Worm (Caenorhabditis elegans) whole organism, L4 larva: Measurements from ENCODE around the gene mrps-18C.

Experiments used
- F37D6.2 ChIP-seq: sonication (generic microtip); optimal IDR thresholded peaks from 2 replicates; lab custom pipeline; 2016; ENCODE audit warnings: mild to moderate bottlenecking, missing genetic modification characterization, missing compliant biosample characterization
- T20F7.1 ChIP-seq: fragments of 200-800 bp; sonication (Bioruptor generic); optimal IDR thresholded peaks from 2 replicates; lab custom pipeline; 2018; ENCODE audit warnings: mild to moderate bottlenecking, missing genetic modification characterization, missing compliant biosample characterization
- aly-2 ChIP-seq: sonication (generic microtip); optimal IDR thresholded peaks from 2 replicates; lab custom pipeline; 2018; ENCODE audit warnings: missing biosample characterization, missing genetic modification characterization
- dpl-1 ChIP-seq: fragments of 150-350 bp; optimal IDR thresholded peaks from 2 replicates; lab custom pipeline; 2014; ENCODE audit warnings: missing biosample characterization, missing genetic modification reagents, missing genetic modification characterization
- lin-15B ChIP-seq: fragments of 150-350 bp; sonication (generic microtip); optimal IDR thresholded peaks from 3 replicates; lab custom pipeline; 2014; ENCODE audit warnings: missing biosample characterization, missing genetic modification characterization
- lin-39 ChIP-seq: fragments of 150-350 bp; optimal IDR thresholded peaks from 2 replicates; lab custom pipeline; 2014; ENCODE audit warnings: missing biosample characterization, missing genetic modification reagents, missing genetic modification characterization
- nhr-11 ChIP-seq: fragments of 150-350 bp; optimal IDR thresholded peaks from 2 replicates; lab custom pipeline; 2014; ENCODE audit warnings: missing biosample characterization, missing genetic modification characterization
- pha-4 ChIP-seq, 2 experiments: fragments of 150-350 bp in 1 of 2; fragments of 200-800 bp in 1 of 2; sonication (Bioruptor generic) in 1 of 2; IDR thresholded peaks in 1 of 2; optimal IDR thresholded peaks in 1 of 2; 2 replicates each; pipeline versions ENCODE4 v1.3.6 to Lab custom; 2014 to 2022; ENCODE audit warnings: missing genetic modification characterization in 2 of 2, missing genetic modification reagents in 2 of 2, missing biosample characterization in 1 of 2, missing compliant biosample characterization in 1 of 2
- vab-7 ChIP-seq: fragments of 200-800 bp; sonication (Bioruptor generic); IDR thresholded peaks from 2 replicates; pipeline ENCODE4 v1.3.6; 2022; ENCODE audit warnings: missing genetic modification reagents, missing genetic modification characterization, missing compliant biosample characterization
- ztf-11 ChIP-seq: fragments of 150-350 bp; optimal IDR thresholded peaks from 2 replicates; lab custom pipeline; 2014; ENCODE audit warnings: missing biosample characterization, missing genetic modification characterization

DNA sequence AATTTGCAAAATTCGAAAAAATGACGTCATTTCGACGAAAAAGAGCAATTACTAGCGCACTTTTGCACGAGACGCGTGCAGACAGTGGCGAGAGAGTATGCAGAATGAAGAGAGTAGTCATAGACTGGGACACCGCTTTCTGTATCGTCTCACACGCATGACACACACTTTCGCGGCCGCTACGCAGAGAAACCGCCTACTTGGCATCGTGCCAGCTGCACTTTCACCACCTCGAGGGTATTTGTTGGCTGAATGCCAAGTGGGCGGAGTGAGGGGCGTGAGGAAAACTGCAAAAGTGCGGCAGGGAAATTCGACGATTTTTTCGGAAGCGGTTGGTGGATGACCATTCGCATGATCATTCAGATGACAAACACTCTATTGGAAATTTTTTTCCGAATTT, 35.6 kb upstream of the mrps-18C start:
- TF ChIP-seq lin-39 (no peak), ztf-11 (tag; lab: Kevin White, UChicago) (no peak), F37D6.2 (peak; percentile 97), dpl-1 (GFP tag; lab: Kevin White, UChicago) (peak; percentile 93), pha-4 (GFP tag; IDR thresholded peaks at IDR 0.05; lab: Robert Waterston, UW) (peak; percentile 98), pha-4 (tag; optimal IDR thresholded peaks at IDR 0.05; lab: Kevin White, UChicago) (peak; percentile 55), nhr-11 (tag; lab: Kevin White, UChicago) (peak; percentile 99), T20F7.1 (GFP tag; lab: Kevin White, UChicago) (peak; percentile 95), aly-2 (tag; lab: Kevin White, UChicago) (no peak), vab-7 (GFP tag; lab: Robert Waterston, UW) (peak; percentile 97), lin-15B (tag; lab: Kevin White, UChicago) (peak; percentile 71)
